Worm (Caenorhabditis elegans): ENCODE measurements around the gene B0478.3.
A peak's percentile ranks its signal among the peaks of the same experiment; 100 is the strongest.

- TF ChIP-seq mdl-1 (tag; optimal IDR thresholded peaks at IDR 0.05) = no peak
- TF ChIP-seq lin-39 (tag; optimal IDR thresholded peaks at IDR 0.05) = no peak
- no peak for TF ChIP-seq jun-1 (tag; optimal IDR thresholded peaks at IDR 0.05)
- peak; percentile 23 for TF ChIP-seq nfya-1 (tag; optimal IDR thresholded peaks at IDR 0.05; ENCODE audit: insufficient read depth)
- no peak for TF ChIP-seq R02D3.7 (tag; optimal IDR thresholded peaks at IDR 0.05)
- no peak for TF ChIP-seq nhr-11 (tag; optimal IDR thresholded peaks at IDR 0.05)
- peak; percentile 90 for TF ChIP-seq fkh-10 (GFP tag; optimal IDR thresholded peaks at IDR 0.05)
- no peak for TF ChIP-seq ama-1 (optimal IDR thresholded peaks at IDR 0.05)
- no peak for TF ChIP-seq pqm-1 (tag; optimal IDR thresholded peaks at IDR 0.05)
- TF ChIP-seq fos-1 (tag; optimal IDR thresholded peaks at IDR 0.05) = no peak
- no peak for TF ChIP-seq ztf-11 (tag; optimal IDR thresholded peaks at IDR 0.05)
These were observed 9.7 kb downstream of the B0478.3 start for ce11 chrIV:6954682-6955081.

All from whole organism, L3 larva.